Fruit fly (Drosophila melanogaster): ENCODE data around the gene Sgt.
A peak's percentile ranks its signal among the peaks of the same experiment; 100 is the strongest.

The Sgt gene

dm6 chr2L:17448435-17448834 lies 23.0 kb upstream of the Sgt start (continued):
- TF ChIP-seq Nf-YC (tag; optimal IDR thresholded peaks at IDR 0.05) = no peak
- no peak for TF ChIP-seq vfl (GFP tag; optimal IDR thresholded peaks at IDR 0.05)
- no peak for TF ChIP-seq gcm2 (GFP tag; optimal IDR thresholded peaks at IDR 0.05)
- peak; percentile 27; the same call in 1 of the 2 replicates for TF ChIP-seq CG14441 (GFP tag; IDR thresholded peaks at IDR 0.05)
- no peak for TF ChIP-seq CG12104 (GFP tag; optimal IDR thresholded peaks at IDR 0.05)
- peak; percentile 1 for TF ChIP-seq CG10209 (GFP tag; optimal IDR thresholded peaks at IDR 0.05)
- no peak for TF ChIP-seq CG12391 (tag; optimal IDR thresholded peaks at IDR 0.05)
- peak; percentile 42 for TF ChIP-seq CG6813 (GFP tag; optimal IDR thresholded peaks at IDR 0.05)
- no peak for TF ChIP-seq jing (GFP tag; optimal IDR thresholded peaks at IDR 0.05)
- no peak for TF ChIP-seq Doc3 (GFP tag; IDR thresholded peaks at IDR 0.05; ENCODE audit: partially characterized antibody)

- TF ChIP-seq CG3407 (GFP tag; optimal IDR thresholded peaks at IDR 0.05) = no peak
- TF ChIP-seq dmrt11E (tag; optimal IDR thresholded peaks at IDR 0.05) = no peak
- TF ChIP-seq CG11695 (GFP tag; IDR thresholded peaks at IDR 0.05) = no peak
- TF ChIP-seq dati (GFP tag; IDR thresholded peaks at IDR 0.05) = no peak
- no peak for TF ChIP-seq zen (tag; optimal IDR thresholded peaks at IDR 0.05)
- TF ChIP-seq esg (GFP tag; conservative IDR thresholded peaks at IDR 0.05) = no peak
- TF ChIP-seq CG9817 (tag; optimal IDR thresholded peaks at IDR 0.05) = no peak
- TF ChIP-seq bsh (GFP tag; optimal IDR thresholded peaks at IDR 0.05) = peak; percentile 2 to 43
- no peak for TF ChIP-seq yki (optimal IDR thresholded peaks at IDR 0.05)
- peak; percentile 18; the same call in 1 of the 2 replicates for TF ChIP-seq GATAe (GFP tag; conservative IDR thresholded peaks at IDR 0.05)
- no peak for TF ChIP-seq pnt (GFP tag; optimal IDR thresholded peaks at IDR 0.05)
- peak; percentile 37; the same call in 1 of the 2 replicates for TF ChIP-seq nerfin-2 (GFP tag; IDR thresholded peaks at IDR 0.05; ENCODE audit: partially characterized antibody)
- no peak for TF ChIP-seq Dek (tag; optimal IDR thresholded peaks at IDR 0.05)
- TF ChIP-seq wor (GFP tag; IDR thresholded peaks at IDR 0.05) = no peak
- no peak for TF ChIP-seq tx (GFP tag; optimal IDR thresholded peaks at IDR 0.05)
- TF ChIP-seq CG10654 (GFP tag; optimal IDR thresholded peaks at IDR 0.05) = no peak
- 0 out of 3 replicates have a peak, but pooled peaks have one; percentile 53 for TF ChIP-seq CG6175 (GFP tag; IDR thresholded peaks at IDR 0.05)
- no peak for TF ChIP-seq CG12942 (GFP tag; optimal IDR thresholded peaks at IDR 0.05)
- TF ChIP-seq trem (tag; optimal IDR thresholded peaks at IDR 0.05) = no peak
- no peak for TF ChIP-seq CG12219 (GFP tag; optimal IDR thresholded peaks at IDR 0.05)
- no peak for TF ChIP-seq chn (GFP tag; optimal IDR thresholded peaks at IDR 0.05)
- TF ChIP-seq Dref (GFP tag; IDR thresholded peaks at IDR 0.05) = no peak
- 0 out of 3 replicates have a peak, but pooled peaks have one; percentile 7 for TF ChIP-seq CG11456 (GFP tag; IDR thresholded peaks at IDR 0.05)
- no peak; the same call in 2 of the 3 replicates for TF ChIP-seq so (GFP tag; IDR thresholded peaks at IDR 0.05)
- TF ChIP-seq CG11247 (GFP tag; IDR thresholded peaks at IDR 0.05) = no peak
- TF ChIP-seq CG14860 (GFP tag; IDR thresholded peaks at IDR 0.05; ENCODE audit: partially characterized antibody) = no peak
- TF ChIP-seq exex (tag; optimal IDR thresholded peaks at IDR 0.05) = peak; percentile 95
- peak; percentile 27 for TF ChIP-seq Sox102F (GFP tag; optimal IDR thresholded peaks at IDR 0.05)
- TF ChIP-seq ap (GFP tag; IDR thresholded peaks at IDR 0.05) = no peak
- TF ChIP-seq CG34376 (GFP tag; optimal IDR thresholded peaks at IDR 0.05) = peak; percentile 46
- TF ChIP-seq CG15696 (tag; optimal IDR thresholded peaks at IDR 0.05) = no peak
- no peak for TF ChIP-seq ATbp (GFP tag; optimal IDR thresholded peaks at IDR 0.05)
- TF ChIP-seq CG9727 (GFP tag; optimal IDR thresholded peaks at IDR 0.05) = no peak
- no peak; the same call in 2 of the 3 replicates for TF ChIP-seq CG17361 (GFP tag; IDR thresholded peaks at IDR 0.05)
- TF ChIP-seq ara (GFP tag; IDR thresholded peaks at IDR 0.05) = 0 out of 2 replicates have a peak, but pooled peaks have one; percentile 13
- no peak for TF ChIP-seq CTCF (GFP tag; optimal IDR thresholded peaks at IDR 0.05)
- no peak for TF ChIP-seq CG17186 (GFP tag; optimal IDR thresholded peaks at IDR 0.05)
- TF ChIP-seq salm (tag; optimal IDR thresholded peaks at IDR 0.05) = no peak
Measured at dm6 chr2L:17449608-17450504, 21.5 kb upstream of the Sgt start, which contains the start of gene dl. TSS of gene dl (minus strand) at chr2L:17450364.
